Worm (Caenorhabditis elegans): Measurements from ENCODE around the gene ZC250.2.

The ZC250.2 gene

ce11 chrV:5822968-5823367, 30.8 kb downstream of the ZC250.2 start (continued):
- TF ChIP-seq tra-1 (GFP tag; IDR thresholded peaks at IDR 0.05): 0 out of 2 replicates have a peak, but pooled peaks have one; percentile 44
- peak in 1 of 2 experiments; percentile 74 for TF ChIP-seq unc-62 (GFP tag; optimal IDR thresholded peaks at IDR 0.05 in 1 of 2)
- no peak for TF ChIP-seq unc-62 (tag; optimal IDR thresholded peaks at IDR 0.05)
- TF ChIP-seq mes-2 (tag; optimal IDR thresholded peaks at IDR 0.05; ENCODE audit: poor library complexity, severe bottlenecking): peak; percentile 39
- peak; percentile 87 to 95 for TF ChIP-seq mdl-1 (tag; optimal IDR thresholded peaks at IDR 0.05)

DNA sequence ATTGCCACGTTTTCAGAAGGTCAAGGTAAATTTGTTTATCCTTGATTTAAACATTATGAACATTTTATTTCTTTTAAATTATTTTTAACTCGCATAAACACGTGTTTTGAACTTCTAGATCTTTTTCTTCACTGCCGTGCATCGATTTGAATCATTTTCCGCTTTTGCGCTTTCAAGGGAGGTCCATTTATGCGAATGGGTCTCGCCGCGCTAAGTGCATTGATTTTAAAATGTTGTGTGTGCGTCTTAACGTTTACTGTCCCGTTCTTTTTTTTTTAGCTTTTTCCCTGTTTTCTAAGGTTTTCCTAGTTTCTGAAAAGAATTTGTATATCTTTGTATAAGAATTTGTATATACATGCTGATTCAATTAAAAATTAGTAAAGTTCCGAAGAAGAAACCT, 33.3 kb downstream of the ZC250.2 start:
- peak; percentile 5 for TF ChIP-seq F49E8.2 (tag; optimal IDR thresholded peaks at IDR 0.05; ENCODE audit: borderline replicate concordance)
- TF ChIP-seq lin-15B (tag; optimal IDR thresholded peaks at IDR 0.05): no peak
- TF ChIP-seq unc-62 (GFP tag; optimal IDR thresholded peaks at IDR 0.05 in 1 of 2): peak in 1 of 2 experiments; percentile 58
- no peak for TF ChIP-seq unc-62 (tag; optimal IDR thresholded peaks at IDR 0.05)

DNA sequence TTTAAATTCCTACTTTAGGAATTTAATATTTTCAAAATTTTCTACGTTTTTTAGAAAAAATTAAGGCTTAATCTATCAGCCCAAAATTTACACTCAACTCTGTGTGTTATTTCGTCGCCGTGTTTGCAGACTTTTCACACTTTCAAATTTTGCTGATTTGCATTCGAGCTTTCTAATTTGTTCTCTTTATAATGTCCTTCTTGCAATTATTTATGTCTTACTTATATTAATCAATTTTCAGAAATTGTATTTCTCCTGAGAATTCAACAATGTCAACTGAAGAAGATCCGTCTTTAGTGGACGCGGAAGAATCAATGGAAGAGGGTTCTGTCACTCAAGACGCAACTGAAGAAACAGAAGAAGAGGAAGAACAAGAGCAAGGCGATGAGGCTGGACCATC, 34.5 kb downstream of the ZC250.2 start, which contains the start of gene let-418:
Gene let-418 (plus strand): TSS at position 242 of the 400 bp plus-strand sequence.
- peak; percentile 80 for TF ChIP-seq aha-1 (tag)
- no peak for TF ChIP-seq tag-97 (GFP tag; IDR thresholded peaks at IDR 0.05)
- no peak for TF ChIP-seq vab-7 (GFP tag; IDR thresholded peaks at IDR 0.05)

ce11 chrV:5831253-5831652, 39.1 kb downstream of the ZC250.2 start:
- no peak for TF ChIP-seq nhr-76 (tag; optimal IDR thresholded peaks at IDR 0.05)
- no peak for TF ChIP-seq gei-8 (GFP tag; optimal IDR thresholded peaks at IDR 0.05)
- TF ChIP-seq lin-29 (GFP tag; IDR thresholded peaks at IDR 0.05): no peak
- peak in 1 of 2 experiments; percentile 95 for TF ChIP-seq unc-62 (GFP tag; optimal IDR thresholded peaks at IDR 0.05 in 1 of 2)
- TF ChIP-seq unc-62 (tag; optimal IDR thresholded peaks at IDR 0.05): no peak
- TF ChIP-seq zfp-2 (tag; optimal IDR thresholded peaks at IDR 0.05): no peak

DNA sequence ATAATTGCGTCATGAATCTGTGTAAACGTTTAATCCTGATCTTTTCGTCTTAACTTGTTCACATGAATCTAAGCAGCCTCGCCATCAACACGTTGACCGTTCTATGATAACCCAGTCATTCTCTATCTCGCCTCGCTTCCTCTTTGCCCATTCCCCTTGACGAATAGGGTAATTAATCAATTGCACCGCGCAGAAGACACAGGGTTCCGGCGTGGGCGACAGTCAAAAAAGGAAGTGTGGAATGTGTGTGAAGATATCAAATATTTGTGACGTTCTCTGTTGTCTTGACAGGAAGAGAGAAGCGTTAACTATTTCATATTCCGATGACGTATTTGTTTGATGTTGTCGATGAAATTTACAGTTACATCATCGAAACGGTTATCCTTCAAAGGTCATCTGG, 40.7 kb downstream of the ZC250.2 start:
- TF ChIP-seq mdl-1 (tag; optimal IDR thresholded peaks at IDR 0.05): peak in 1 of 2 experiments; percentile 75
- TF ChIP-seq ceh-20 (GFP tag; IDR thresholded peaks at IDR 0.05): peak; percentile 63; the same call in 1 of the 2 replicates
- TF ChIP-seq egl-27 (tag; optimal IDR thresholded peaks at IDR 0.05): no peak
- TF ChIP-seq unc-62 (GFP tag; optimal IDR thresholded peaks at IDR 0.05 in 1 of 2): peak in 1 of 2 experiments; percentile 99
- no peak for TF ChIP-seq unc-62 (tag; optimal IDR thresholded peaks at IDR 0.05)
- peak; percentile 99 for TF ChIP-seq aha-1 (tag)
- TF ChIP-seq tra-1 (GFP tag; IDR thresholded peaks at IDR 0.05): peak; percentile 19; the same call in 1 of the 2 replicates
- peak; percentile 18 for TF ChIP-seq dpl-1 (GFP tag; optimal IDR thresholded peaks at IDR 0.05)
- TF ChIP-seq ama-1 (optimal IDR thresholded peaks at IDR 0.05): peak; percentile 49
- no peak for TF ChIP-seq D1046.2 (GFP tag; IDR thresholded peaks at IDR 0.05)
- TF ChIP-seq lim-7 (GFP tag; IDR thresholded peaks at IDR 0.05): no peak
- TF ChIP-seq rbr-2 (tag; optimal IDR thresholded peaks at IDR 0.05): no peak
- peak; percentile 99 for TF ChIP-seq mxl-3 (GFP tag; optimal IDR thresholded peaks at IDR 0.05)
- peak; percentile 20; the same call in 1 of the 2 replicates for TF ChIP-seq dmd-6 (GFP tag; IDR thresholded peaks at IDR 0.05)
- TF ChIP-seq dve-1 (tag; optimal IDR thresholded peaks at IDR 0.05; ENCODE audit: insufficient read depth): peak; percentile 19
- peak; percentile 85 for TF ChIP-seq nhr-28 (tag; optimal IDR thresholded peaks at IDR 0.05)
- TF ChIP-seq nhr-48 (tag; optimal IDR thresholded peaks at IDR 0.05): peak; percentile 89
- TF ChIP-seq cey-2 (tag; optimal IDR thresholded peaks at IDR 0.05; ENCODE audit: borderline replicate concordance, insufficient read depth): peak; percentile 77
- no peak for TF ChIP-seq arid-1 (GFP tag; conservative IDR thresholded peaks at IDR 0.05)
- no peak; the same call in 1 of the 2 replicates for TF ChIP-seq lin-38 (GFP tag; IDR thresholded peaks at IDR 0.05)
- peak; percentile 78 for TF ChIP-seq hlh-11 (tag; optimal IDR thresholded peaks at IDR 0.05)
- peak; percentile 77 for TF ChIP-seq nhr-102 (tag; optimal IDR thresholded peaks at IDR 0.05)

ce11 chrV:5833531-5833930, 41.4 kb downstream of the ZC250.2 start, which contains the start of gene srh-76:
TSS of gene srh-76 (plus strand) at chrV:5833831.
- TF ChIP-seq gei-8 (GFP tag; optimal IDR thresholded peaks at IDR 0.05) (no peak), spr-3 (GFP tag; optimal IDR thresholded peaks at IDR 0.05) (no peak), ceh-44 (GFP tag; IDR thresholded peaks at IDR 0.05) (no peak), pha-4 (GFP tag; IDR thresholded peaks at IDR 0.05) (no peak), pha-4 (tag; optimal IDR thresholded peaks at IDR 0.05) (no peak), php-3 (GFP tag; IDR thresholded peaks at IDR 0.05) (no peak), hlh-30 (tag; optimal IDR thresholded peaks at IDR 0.05; ENCODE audit: insufficient read depth) (no peak), zip-11 (GFP tag; IDR thresholded peaks at IDR 0.05) (no peak), nhr-237 (tag; optimal IDR thresholded peaks at IDR 0.05) (no peak), hmg-1.1 (GFP tag; IDR thresholded peaks at IDR 0.05) (no peak), R02D3.7 (tag; optimal IDR thresholded peaks at IDR 0.05) (no peak), unc-39 (tag; optimal IDR thresholded peaks at IDR 0.05) (no peak), spr-1 (tag; optimal IDR thresholded peaks at IDR 0.05) (no peak)
